Worm (Caenorhabditis elegans): ENCODE results near the gene K12H6.5.

DNA sequence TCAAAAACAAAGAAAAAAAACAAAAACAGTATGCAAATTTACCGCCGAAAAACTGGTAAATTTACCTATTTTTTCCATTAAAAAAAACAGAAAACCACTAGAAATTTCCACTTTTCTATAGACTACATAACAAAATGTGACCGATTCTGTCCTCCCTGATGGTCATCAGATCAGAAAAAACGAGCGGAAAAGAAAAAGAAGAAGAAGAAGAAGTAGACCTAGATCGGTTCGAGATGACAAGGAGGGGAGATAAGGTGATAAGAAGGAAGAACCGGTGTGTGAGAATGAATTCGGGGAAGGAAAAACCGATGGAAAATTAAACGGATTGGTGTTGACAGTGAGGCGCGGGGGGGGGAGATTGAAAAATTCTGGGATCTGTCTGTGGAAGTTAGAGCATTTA lies 30.1 kb upstream of the K12H6.5 start:
- TF ChIP-seq tbx-37 (GFP tag; conservative IDR thresholded peaks at IDR 0.05) (no peak), ama-1 (optimal IDR thresholded peaks at IDR 0.05) (no peak), B0310.2 (tag; optimal IDR thresholded peaks at IDR 0.05) (no peak), tra-4 (tag; optimal IDR thresholded peaks at IDR 0.05) (no peak), hmg-4 (GFP tag; optimal IDR thresholded peaks at IDR 0.05) (no peak), scrt-1 (GFP tag; IDR thresholded peaks at IDR 0.05) (no peak), hmbx-1 (tag; optimal IDR thresholded peaks at IDR 0.05) (no peak), flt-1 (GFP tag; IDR thresholded peaks at IDR 0.05) (no peak), tbx-11 (GFP tag; IDR thresholded peaks at IDR 0.05) (no peak), F13C5.2 (tag; optimal IDR thresholded peaks at IDR 0.05) (no peak), ceh-36 (tag; optimal IDR thresholded peaks at IDR 0.05) (no peak)
